Worm (Caenorhabditis elegans): Measurements from ENCODE around the gene lron-12.

lron-12 gene

ce11 chrIII:12118381-12118780, at the start of gene lron-12:
Gene lron-12 (minus strand): TSS chrIII:12118481.
- TF ChIP-seq ZK546.5 (tag; optimal IDR thresholded peaks at IDR 0.05), result no peak
- no peak for TF ChIP-seq nhr-129 (tag; optimal IDR thresholded peaks at IDR 0.05)
- TF ChIP-seq ztf-11 (tag; optimal IDR thresholded peaks at IDR 0.05), result no peak
- TF ChIP-seq alr-1 (tag; optimal IDR thresholded peaks at IDR 0.05), result no peak

ce11 chrIII:12167030-12167429, 48.7 kb upstream of the lron-12 start:
- TF ChIP-seq ama-1 (optimal IDR thresholded peaks at IDR 0.05) (no peak), C34F6.9 (tag; optimal IDR thresholded peaks at IDR 0.05) (no peak), fos-1 (tag; optimal IDR thresholded peaks at IDR 0.05) (no peak), aly-2 (tag; optimal IDR thresholded peaks at IDR 0.05) (no peak), nhr-10 (tag; optimal IDR thresholded peaks at IDR 0.05) (no peak), egl-27 (tag; optimal IDR thresholded peaks at IDR 0.05) (no peak), nhr-77 (tag; optimal IDR thresholded peaks at IDR 0.05) (no peak), ztf-4 (tag; optimal IDR thresholded peaks at IDR 0.05) (no peak), elt-1 (tag; optimal IDR thresholded peaks at IDR 0.05) (no peak), nhr-6 (tag; optimal IDR thresholded peaks at IDR 0.05) (no peak), mdl-1 (tag; optimal IDR thresholded peaks at IDR 0.05) (no peak), elt-3 (tag; optimal IDR thresholded peaks at IDR 0.05) (no peak), unc-62 (GFP tag; optimal IDR thresholded peaks at IDR 0.05) (no peak), nhr-23 (tag; optimal IDR thresholded peaks at IDR 0.05) (no peak), nhr-237 (tag; optimal IDR thresholded peaks at IDR 0.05) (no peak), sma-3 (GFP tag; optimal IDR thresholded peaks at IDR 0.05) (no peak)

- no peak for TF ChIP-seq skn-1 (tag; optimal IDR thresholded peaks at IDR 0.05)
- no peak for TF ChIP-seq mdl-1 (tag; optimal IDR thresholded peaks at IDR 0.05)
- TF ChIP-seq lsy-2 (tag; optimal IDR thresholded peaks at IDR 0.05), result no peak
- TF ChIP-seq fos-1 (tag; optimal IDR thresholded peaks at IDR 0.05), result no peak
- TF ChIP-seq sma-3 (GFP tag; optimal IDR thresholded peaks at IDR 0.05), result no peak
- TF ChIP-seq nhr-25 (tag; optimal IDR thresholded peaks at IDR 0.05), result no peak
- TF ChIP-seq gmeb-1 (tag; optimal IDR thresholded peaks at IDR 0.05), result no peak
- no peak for TF ChIP-seq elt-3 (tag; optimal IDR thresholded peaks at IDR 0.05)
- TF ChIP-seq ztf-11 (tag; optimal IDR thresholded peaks at IDR 0.05), result no peak
- TF ChIP-seq alr-1 (tag; optimal IDR thresholded peaks at IDR 0.05), result no peak
- no peak for TF ChIP-seq C34F6.9 (tag; optimal IDR thresholded peaks at IDR 0.05)
- TF ChIP-seq lin-11 (tag; optimal IDR thresholded peaks at IDR 0.05), result no peak
Measured at ce11 chrIII:12165305-12165704, 47.0 kb upstream of the lron-12 start.

- TF ChIP-seq lsy-2 (tag; optimal IDR thresholded peaks at IDR 0.05), result no peak
- TF ChIP-seq crh-2 (tag; optimal IDR thresholded peaks at IDR 0.05), result no peak
- TF ChIP-seq lin-11 (tag; optimal IDR thresholded peaks at IDR 0.05), result no peak
- no peak for TF ChIP-seq peb-1 (tag; optimal IDR thresholded peaks at IDR 0.05)
- TF ChIP-seq lin-13 (GFP tag; optimal IDR thresholded peaks at IDR 0.05), result no peak
- no peak for TF ChIP-seq egl-27 (tag; optimal IDR thresholded peaks at IDR 0.05)
- no peak for TF ChIP-seq nhr-129 (tag; optimal IDR thresholded peaks at IDR 0.05)
- TF ChIP-seq Y55F3AM.14 (GFP tag; optimal IDR thresholded peaks at IDR 0.05), result no peak
- TF ChIP-seq lin-39 (tag; optimal IDR thresholded peaks at IDR 0.05), result no peak
- no peak for TF ChIP-seq nhr-11 (tag; optimal IDR thresholded peaks at IDR 0.05)
- no peak for TF ChIP-seq sem-4 (tag; optimal IDR thresholded peaks at IDR 0.05)
- no peak for TF ChIP-seq unc-55 (GFP tag; optimal IDR thresholded peaks at IDR 0.05)
- TF ChIP-seq F13H6.1 (tag; optimal IDR thresholded peaks at IDR 0.05), result no peak
- no peak for TF ChIP-seq nhr-77 (tag; optimal IDR thresholded peaks at IDR 0.05)
- no peak for TF ChIP-seq ztf-11 (tag; optimal IDR thresholded peaks at IDR 0.05)
- TF ChIP-seq nhr-25 (tag; optimal IDR thresholded peaks at IDR 0.05), result no peak
- TF ChIP-seq blmp-1 (tag; optimal IDR thresholded peaks at IDR 0.05; ENCODE audit: insufficient read depth), result no peak
Measured at ce11 chrIII:12164414-12164813, 46.1 kb upstream of the lron-12 start.

- TF ChIP-seq sma-3 (GFP tag; optimal IDR thresholded peaks at IDR 0.05) (no peak), unc-39 (tag; optimal IDR thresholded peaks at IDR 0.05) (no peak), aly-2 (tag; optimal IDR thresholded peaks at IDR 0.05) (no peak), ceh-16 (tag; optimal IDR thresholded peaks at IDR 0.05) (no peak), nhr-6 (tag; optimal IDR thresholded peaks at IDR 0.05) (no peak), Y55F3AM.14 (GFP tag; optimal IDR thresholded peaks at IDR 0.05) (no peak), unc-55 (GFP tag; optimal IDR thresholded peaks at IDR 0.05) (no peak), dmd-4 (tag; optimal IDR thresholded peaks at IDR 0.05) (no peak), nhr-129 (tag; optimal IDR thresholded peaks at IDR 0.05) (no peak), lin-11 (tag; optimal IDR thresholded peaks at IDR 0.05) (no peak)
Measured at ce11 chrIII:12160929-12161328, 42.6 kb upstream of the lron-12 start.

Measured in whole organism, L2 larva.